Worm (Caenorhabditis elegans) whole organism, late embryonic: ENCODE data around the gene snfc-5.

Experiments used
- ceh-14 ChIP-seq: sonication (generic microtip); optimal IDR thresholded peaks from 2 replicates; lab custom pipeline; 2016; ENCODE audit warnings: missing genotype, missing genetic modification characterization, missing compliant biosample characterization
- ceh-18 ChIP-seq: sonication (generic microtip); optimal IDR thresholded peaks from 2 replicates; lab custom pipeline; 2016; ENCODE audit warnings: missing genetic modification characterization, missing compliant biosample characterization
- ceh-9 ChIP-seq: sonication (generic microtip); optimal IDR thresholded peaks from 2 replicates; lab custom pipeline; 2016; ENCODE audit warnings: mild to moderate bottlenecking, missing genetic modification characterization, inconsistent platforms, missing compliant biosample characterization
- dve-1 ChIP-seq: sonication (generic microtip); optimal IDR thresholded peaks from 2 replicates; lab custom pipeline; 2017; ENCODE audit warnings: antibody characterized with exemption, mild to moderate bottlenecking, missing genetic modification characterization, missing compliant biosample characterization
- elt-2 ChIP-seq: sonication (generic microtip); optimal IDR thresholded peaks from 2 replicates; lab custom pipeline; 2016; ENCODE audit warnings: missing genetic modification reagents, missing genetic modification characterization, missing compliant biosample characterization
- hlh-13 ChIP-seq: fragments of 200-800 bp; sonication (Bioruptor generic); optimal IDR thresholded peaks from 2 replicates; lab custom pipeline; 2018; ENCODE audit warnings: mild to moderate bottlenecking, missing genetic modification characterization, missing compliant biosample characterization
- nhr-11 ChIP-seq: fragments of 150-350 bp; optimal IDR thresholded peaks from 2 replicates; lab custom pipeline; 2014; ENCODE audit warnings: missing biosample characterization, missing genetic modification characterization

- TF ChIP-seq ceh-18 (tag; lab: Kevin White, UChicago) (no peak), dve-1 (tag; lab: Kevin White, UChicago) (no peak), nhr-11 (tag; lab: Kevin White, UChicago) (no peak), hlh-13 (GFP tag; lab: Kevin White, UChicago) (no peak), ceh-9 (tag; lab: Kevin White, UChicago) (no peak), elt-2 (tag; lab: Kevin White, UChicago) (no peak), ceh-14 (no peak)
Observed at ce11 chrIII:4397115-4397514, 7.5 kb upstream of the snfc-5 start, which contains the start of gene R07E5.5.
